Worm (Caenorhabditis elegans) whole organism, L4/young adult: ENCODE data around the gene srx-18.

ENCODE experiments used
- W03F9.2 ChIP-seq: fragments of 150-350 bp; optimal IDR thresholded peaks from 2 replicates; lab custom pipeline; 2014; ENCODE audit warnings: missing biosample characterization, missing genetic modification characterization
- dao-5 ChIP-seq: sonication (generic microtip); optimal IDR thresholded peaks from 2 replicates; lab custom pipeline; 2016; ENCODE audit warnings: missing genotype, missing genetic modification characterization, moderate library complexity, missing compliant biosample characterization
- him-1 ChIP-seq: sonication (generic microtip); optimal IDR thresholded peaks from 2 replicates; lab custom pipeline; 2016; ENCODE audit warnings: missing genotype, missing genetic modification reagents, missing genetic modification characterization, missing compliant biosample characterization

srx-18 gene

ce11 chrV:17749181-17749580 lies 49.5 kb downstream of the srx-18 start, which contains the start of gene R12G8.1:
TSS of gene R12G8.1 (minus strand) at chrV:17749243.
- TF ChIP-seq W03F9.2 (no peak), dao-5 (tag; lab: Kevin White, UChicago) (no peak), him-1 (tag; lab: Kevin White, UChicago) (peak; percentile 8)

ce11 chrV:17746959-17747358 lies 51.7 kb downstream of the srx-18 start, which contains the start of gene twk-36:
TSS of gene twk-36 (minus strand) at chrV:17747059.
- TF ChIP-seq dao-5 (tag; lab: Kevin White, UChicago), result no peak
- TF ChIP-seq W03F9.2, result no peak
- TF ChIP-seq him-1 (tag; lab: Kevin White, UChicago), result no peak
